Worm (Caenorhabditis elegans): Measurements from ENCODE around the gene W08F4.7.
"Not testable (repeated sequence)": the region's sequence is repeated elsewhere in the genome, so short reads cannot be mapped to it uniquely, and the experiment has no call there.

W08F4.7 gene

DNA sequence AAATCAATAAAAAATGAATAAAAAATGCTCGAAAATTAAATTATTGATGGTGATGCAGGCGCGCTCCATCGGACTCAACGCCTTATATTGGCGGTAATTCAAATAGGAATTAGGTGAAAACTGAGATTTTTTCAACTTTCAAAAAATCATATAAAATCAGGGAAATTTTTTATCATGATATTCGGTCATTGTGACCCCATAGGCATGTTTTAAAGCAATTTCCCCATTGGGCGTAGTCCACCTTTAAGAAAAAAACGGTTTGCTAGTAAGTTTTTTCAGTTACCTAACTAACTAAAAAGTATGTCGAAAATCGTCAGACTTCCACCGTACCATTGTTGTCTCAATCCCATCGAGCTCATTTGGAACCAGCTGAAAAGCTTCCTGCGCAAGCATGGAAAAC lies 15.7 kb upstream of the W08F4.7 start, which contains the start of gene W08F4.1:
Gene W08F4.1, plus strand, starts transcription at position 301 of the 400 bp plus-strand sequence.
- TF ChIP-seq mxl-1 (tag; optimal IDR thresholded peaks at IDR 0.05); ztf-18 (tag; optimal IDR thresholded peaks at IDR 0.05); F23B12.7 (tag; optimal IDR thresholded peaks at IDR 0.05; ENCODE audit: insufficient read depth): not testable (repeated sequence)

ce11 chrII:591110-591509 lies 13.6 kb upstream of the W08F4.7 start, which contains the start of gene W08F4.10:
Gene W08F4.10, minus strand, starts transcription at chrII:591210.
- TF ChIP-seq pha-4 (tag; optimal IDR thresholded peaks at IDR 0.05), result no peak
- TF ChIP-seq aptf-3 (GFP tag; IDR thresholded peaks at IDR 0.05), result no peak
- TF ChIP-seq ekl-4 (GFP tag; IDR thresholded peaks at IDR 0.05), result no peak
- no peak for TF ChIP-seq aptf-2 (GFP tag; conservative IDR thresholded peaks at IDR 0.05)
- no peak for TF ChIP-seq sptf-2 (GFP tag; optimal IDR thresholded peaks at IDR 0.05)
- no peak for TF ChIP-seq sdz-38 (tag; optimal IDR thresholded peaks at IDR 0.05)
- TF ChIP-seq nhr-179 (tag; optimal IDR thresholded peaks at IDR 0.05), result no peak
- no peak for TF ChIP-seq F37B4.10 (GFP tag; IDR thresholded peaks at IDR 0.05)
- no peak for TF ChIP-seq ztf-3 (GFP tag; optimal IDR thresholded peaks at IDR 0.05)
- no peak for TF ChIP-seq F33H1.4 (GFP tag; IDR thresholded peaks at IDR 0.05)

ce11 chrII:587533-587932 lies 10.0 kb upstream of the W08F4.7 start, which contains the start of gene fbxb-34:
Gene fbxb-34, plus strand, starts transcription at chrII:587833.
- TF ChIP-seq him-1 (tag; optimal IDR thresholded peaks at IDR 0.05) (no peak), snpc-1.3 (tag; optimal IDR thresholded peaks at IDR 0.05; ENCODE audit: insufficient read depth) (no peak), nfya-1 (tag; optimal IDR thresholded peaks at IDR 0.05; ENCODE audit: borderline replicate concordance, insufficient read depth) (no peak), Y56A3A.18 (GFP tag; IDR thresholded peaks at IDR 0.05) (no peak), ztf-25 (GFP tag; IDR thresholded peaks at IDR 0.05) (no peak), lsy-27 (tag; optimal IDR thresholded peaks at IDR 0.05; ENCODE audit: borderline replicate concordance, insufficient read depth) (no peak), mxl-1 (tag; optimal IDR thresholded peaks at IDR 0.05) (no peak), let-607 (tag; optimal IDR thresholded peaks at IDR 0.05) (no peak), nhr-27 (tag; optimal IDR thresholded peaks at IDR 0.05) (no peak), K12H6.12 (tag; optimal IDR thresholded peaks at IDR 0.05) (no peak), ztf-22 (GFP tag; optimal IDR thresholded peaks at IDR 0.05) (no peak), B0035.1 (tag; optimal IDR thresholded peaks at IDR 0.05) (no peak), ama-1 (optimal IDR thresholded peaks at IDR 0.05) (no peak), ama-1 (GFP tag; optimal IDR thresholded peaks at IDR 0.05) (no peak), lin-26 (GFP tag; IDR thresholded peaks at IDR 0.05) (no peak), pbrm-1 (GFP tag; IDR thresholded peaks at IDR 0.05) (no peak), lsl-1 (GFP tag; optimal IDR thresholded peaks at IDR 0.05) (no peak), madf-6 (GFP tag; IDR thresholded peaks at IDR 0.05) (no peak), egl-44 (GFP tag; IDR thresholded peaks at IDR 0.05) (no peak), F52B5.7 (tag; optimal IDR thresholded peaks at IDR 0.05) (no peak), ceh-27 (GFP tag; optimal IDR thresholded peaks at IDR 0.05) (no peak)

ce11 chrII:584321-584848 lies 6.9 kb upstream of the W08F4.7 start, which contains the start of the genes W08F4.12 and W08F4.13:
Gene W08F4.12, minus strand, starts transcription at chrII:584421.
Gene W08F4.13, plus strand, starts transcription at chrII:584798.
- TF ChIP-seq athp-1 (tag; optimal IDR thresholded peaks at IDR 0.05) (no peak), ztf-22 (GFP tag; optimal IDR thresholded peaks at IDR 0.05) (no peak), zfh-2 (GFP tag; conservative IDR thresholded peaks at IDR 0.05) (no peak), snpc-4 (GFP tag; optimal IDR thresholded peaks at IDR 0.05) (no peak), snpc-4 (tag; optimal IDR thresholded peaks at IDR 0.05) (no peak)
